Worm (Caenorhabditis elegans) whole organism, L1 larva: Measurements from ENCODE around the gene elo-6.

ENCODE experiments used
- C04F5.9 ChIP-seq: sonication (generic microtip); optimal IDR thresholded peaks from 2 replicates; lab custom pipeline; 2016; ENCODE audit warnings: missing genetic modification characterization, missing compliant biosample characterization
- F16B12.6 ChIP-seq: fragments of 150-350 bp; optimal IDR thresholded peaks from 2 replicates; lab custom pipeline; 2014; ENCODE audit warnings: missing biosample characterization, missing genetic modification characterization
- blmp-1 ChIP-seq: fragments of 150-350 bp; optimal IDR thresholded peaks from 2 replicates; lab custom pipeline; 2014; ENCODE audit warnings: missing biosample characterization, missing genetic modification characterization
- ceh-63 ChIP-seq: fragments of 200-800 bp; sonication (Bioruptor generic); optimal IDR thresholded peaks from 2 replicates; lab custom pipeline; 2018; ENCODE audit warnings: mild to moderate bottlenecking, missing genetic modification characterization, missing compliant biosample characterization
- ceh-8 ChIP-seq: fragments of 200-800 bp; sonication (Bioruptor generic); optimal IDR thresholded peaks from 2 replicates; lab custom pipeline; 2018; ENCODE audit warnings: mild to moderate bottlenecking, missing genetic modification characterization, moderate library complexity, missing compliant biosample characterization
- ceh-88 ChIP-seq: fragments of 200-800 bp; sonication (Bioruptor generic); IDR thresholded peaks from 2 replicates; pipeline ENCODE4 v1.3.6; 2022; ENCODE audit warnings: missing genetic modification characterization, missing compliant biosample characterization
- ceh-90 ChIP-seq: sonication (generic microtip); optimal IDR thresholded peaks from 2 replicates; lab custom pipeline; 2016; ENCODE audit warnings: missing genetic modification characterization, missing compliant biosample characterization
- ces-1 ChIP-seq: fragments of 150-350 bp; optimal IDR thresholded peaks from 2 replicates; lab custom pipeline; 2014; ENCODE audit warnings: missing biosample characterization, missing genetic modification reagents, missing genetic modification characterization
- dpl-1 ChIP-seq, 3 experiments: fragments of 150-350 bp in 2 of 3; sonication (generic microtip) in 1 of 3; optimal IDR thresholded peaks; 2 replicates each; lab custom pipeline; 2014 to 2017; ENCODE audit warnings: missing biosample characterization in 3 of 3, missing genetic modification characterization in 3 of 3, missing genetic modification reagents in 3 of 3
- dsc-1 ChIP-seq: sonication (generic microtip); optimal IDR thresholded peaks from 2 replicates; lab custom pipeline; 2016; ENCODE audit warnings: mild to moderate bottlenecking, missing genetic modification characterization, missing compliant biosample characterization
- elt-2 ChIP-seq: sonication (generic microtip); optimal IDR thresholded peaks from 2 replicates; lab custom pipeline; 2016; ENCODE audit warnings: missing genetic modification characterization, mild to moderate bottlenecking, inconsistent platforms, missing compliant biosample characterization, missing genetic modification reagents
- elt-3 ChIP-seq, 6 experiments: fragments of 150-350 bp in 1 of 6; sonication (generic microtip); optimal IDR thresholded peaks; 2 replicates each; lab custom pipeline; 2017 to 2018; ENCODE audit warnings: missing biosample characterization in 6 of 6, missing genetic modification characterization in 6 of 6, inconsistent platforms in 1 of 6
- ets-5 ChIP-seq: fragments of 200-800 bp; sonication (Bioruptor generic); IDR thresholded peaks from 2 replicates; pipeline ENCODE4 v1.3.6; 2022; ENCODE audit warnings: missing genetic modification characterization, missing compliant biosample characterization
- fkh-8 ChIP-seq: sonication (generic microtip); optimal IDR thresholded peaks from 2 replicates; lab custom pipeline; 2016; ENCODE audit warnings: mild to moderate bottlenecking, missing genetic modification characterization, missing compliant biosample characterization
- fos-1 ChIP-seq: fragments of 150-350 bp; optimal IDR thresholded peaks from 2 replicates; lab custom pipeline; 2014; ENCODE audit warnings: missing biosample characterization, missing genetic modification characterization
- grh-1 ChIP-seq: fragments of 200-800 bp; sonication (Bioruptor generic); IDR thresholded peaks from 2 replicates; pipeline ENCODE4 v1.3.6; 2022; ENCODE audit warnings: missing genetic modification reagents, missing genetic modification characterization, missing compliant biosample characterization
- hpl-2 ChIP-seq: fragments of 150-350 bp; optimal IDR thresholded peaks from 2 replicates; lab custom pipeline; 2014; ENCODE audit warnings: missing biosample characterization, missing genetic modification reagents, missing genetic modification characterization
- irx-1 ChIP-seq: sonication (generic microtip); optimal IDR thresholded peaks from 2 replicates; lab custom pipeline; 2016; ENCODE audit warnings: missing genetic modification characterization, missing compliant biosample characterization
- isw-1 ChIP-seq: fragments of 200-800 bp; sonication (Bioruptor generic); IDR thresholded peaks from 2 replicates; pipeline ENCODE4 v1.3.6; 2022; ENCODE audit warnings: missing genetic modification characterization, missing compliant biosample characterization
- jun-1 ChIP-seq: fragments of 150-350 bp; optimal IDR thresholded peaks from 2 replicates; lab custom pipeline; 2014; ENCODE audit warnings: missing biosample characterization, missing genetic modification reagents, missing genetic modification characterization
- lin-13 ChIP-seq: fragments of 150-350 bp; optimal IDR thresholded peaks from 2 replicates; lab custom pipeline; 2014; ENCODE audit warnings: missing biosample characterization, missing genetic modification reagents, missing genetic modification characterization
- lin-39 ChIP-seq: fragments of 150-350 bp; optimal IDR thresholded peaks from 2 replicates; lab custom pipeline; 2014; ENCODE audit warnings: missing biosample characterization, missing genetic modification reagents, missing genetic modification characterization
- lsy-2 ChIP-seq, 2 experiments: fragments of 150-350 bp; optimal IDR thresholded peaks; 2 replicates each; lab custom pipeline; 2014; ENCODE audit warnings: missing biosample characterization in 2 of 2, missing genetic modification characterization in 2 of 2
- nhr-11 ChIP-seq: fragments of 150-350 bp; optimal IDR thresholded peaks from 2 replicates; lab custom pipeline; 2014; ENCODE audit warnings: missing biosample characterization, missing genetic modification characterization
- nhr-12 ChIP-seq: sonication (generic microtip); optimal IDR thresholded peaks from 2 replicates; lab custom pipeline; 2017; ENCODE audit warnings: missing biosample characterization, missing genetic modification characterization
- nhr-20 ChIP-seq: sonication (generic microtip); optimal IDR thresholded peaks from 2 replicates; lab custom pipeline; 2016; ENCODE audit warnings: mild to moderate bottlenecking, missing genetic modification characterization, missing compliant biosample characterization
- nhr-71 ChIP-seq: sonication (generic microtip); optimal IDR thresholded peaks from 2 replicates; lab custom pipeline; 2016; ENCODE audit warnings: mild to moderate bottlenecking, missing genetic modification characterization, moderate library complexity, missing compliant biosample characterization
- nhr-85 ChIP-seq: sonication (generic microtip); peaks from one replicate; lab custom pipeline; 2016; ENCODE audit warnings: missing genetic modification characterization, inconsistent platforms, missing compliant biosample characterization
- pax-3 ChIP-seq: fragments of 200-800 bp; sonication (Bioruptor generic); optimal IDR thresholded peaks from 2 replicates; lab custom pipeline; 2018; ENCODE audit warnings: mild to moderate bottlenecking, missing genetic modification characterization, moderate library complexity, missing compliant biosample characterization
- sox-4 ChIP-seq: sonication (generic microtip); optimal IDR thresholded peaks from 2 replicates; lab custom pipeline; 2016; ENCODE audit warnings: missing genetic modification characterization, missing compliant biosample characterization
- sptf-1 ChIP-seq: fragments of 150-350 bp; optimal IDR thresholded peaks from 2 replicates; lab custom pipeline; 2014; ENCODE audit warnings: missing biosample characterization, missing genetic modification characterization
- sup-37 ChIP-seq: fragments of 200-800 bp; sonication (Bioruptor generic); optimal IDR thresholded peaks from 2 replicates; lab custom pipeline; 2018; ENCODE audit warnings: mild to moderate bottlenecking, missing genetic modification characterization, missing compliant biosample characterization
- tbx-2 ChIP-seq: sonication (generic microtip); optimal IDR thresholded peaks from 2 replicates; lab custom pipeline; 2016; ENCODE audit warnings: missing genetic modification characterization, missing compliant biosample characterization
- unc-130 ChIP-seq: fragments of 150-350 bp; optimal IDR thresholded peaks from 2 replicates; lab custom pipeline; 2017; ENCODE audit warnings: missing biosample characterization, missing genetic modification characterization, inconsistent platforms
- unc-98 ChIP-seq: fragments of 200-800 bp; sonication (Bioruptor generic); IDR thresholded peaks from 2 replicates; pipeline ENCODE4 v1.3.6; 2022; ENCODE audit warnings: missing genetic modification characterization, missing compliant biosample characterization
- xbp-1 ChIP-seq: sonication (generic microtip); optimal IDR thresholded peaks from 2 replicates; lab custom pipeline; 2016; ENCODE audit warnings: missing genetic modification characterization, missing compliant biosample characterization
- zag-1 ChIP-seq: fragments of 150-350 bp; optimal IDR thresholded peaks from 2 replicates; lab custom pipeline; 2014; ENCODE audit warnings: missing biosample characterization, missing genetic modification characterization
- zip-4 ChIP-seq: fragments of 200-800 bp; sonication (Bioruptor generic); optimal IDR thresholded peaks from 2 replicates; lab custom pipeline; 2018; ENCODE audit warnings: mild to moderate bottlenecking, missing genetic modification characterization, moderate library complexity, missing compliant biosample characterization
- ztf-4 ChIP-seq: fragments of 150-350 bp; optimal IDR thresholded peaks from 2 replicates; lab custom pipeline; 2014; ENCODE audit warnings: missing biosample characterization, missing genetic modification characterization

elo-6 gene

ce11 chrIV:5415696-5416095, 27.3 kb upstream of the elo-6 start, which contains the start of gene spp-7:
Gene spp-7, minus strand, starts transcription at chrIV:5415796.
- no peak for TF ChIP-seq lin-39 (tag; lab: Kevin White, UChicago)
- no peak for TF ChIP-seq ztf-4
- no peak for TF ChIP-seq unc-130 (tag; lab: Kevin White, UChicago)
- no peak for TF ChIP-seq elt-2 (tag; lab: Kevin White, UChicago)
- TF ChIP-seq fos-1 (tag; lab: Kevin White, UChicago) = no peak
- TF ChIP-seq ces-1 (GFP tag; lab: Kevin White, UChicago) = no peak
- no peak for TF ChIP-seq lsy-2 (tag; optimal IDR thresholded peaks at IDR 0.05; lab: Kevin White, UChicago)
- TF ChIP-seq ceh-8 (GFP tag; lab: Kevin White, UChicago) = no peak
- no peak for TF ChIP-seq C04F5.9 (tag; lab: Kevin White, UChicago)
- no peak for TF ChIP-seq dsc-1 (tag; lab: Kevin White, UChicago)
- TF ChIP-seq, all 84 proteins: peak for 0

- TF ChIP-seq nhr-20 = no peak
- TF ChIP-seq blmp-1 = no peak
- no peak for TF ChIP-seq nhr-85 (tag; lab: Kevin White, UChicago)
- no peak for TF ChIP-seq sox-4 (tag; lab: Kevin White, UChicago)
- TF ChIP-seq isw-1 (GFP tag; lab: Robert Waterston, UW) = no peak
- TF ChIP-seq irx-1 (tag; lab: Kevin White, UChicago) = no peak
- no peak for TF ChIP-seq fos-1 (tag; lab: Kevin White, UChicago)
- TF ChIP-seq hpl-2 (GFP tag; lab: Kevin White, UChicago) = no peak
- TF ChIP-seq C04F5.9 (tag; lab: Kevin White, UChicago) = no peak
- no peak for TF ChIP-seq zip-4
- TF ChIP-seq sup-37 (GFP tag; lab: Kevin White, UChicago) = no peak
- TF ChIP-seq sptf-1 (tag; lab: Kevin White, UChicago) = no peak
- TF ChIP-seq ceh-63 (GFP tag; lab: Kevin White, UChicago) = no peak
- TF ChIP-seq jun-1 = no peak
- no peak for TF ChIP-seq ztf-4
- no peak for TF ChIP-seq unc-98
- no peak for TF ChIP-seq zag-1
- TF ChIP-seq nhr-12 (tag; lab: Kevin White, UChicago) = no peak
- TF ChIP-seq pax-3 (tag; lab: Kevin White, UChicago) = no peak
Measured at ce11 chrIV:5411641-5412337, 23.4 kb upstream of the elo-6 start, which contains the start of gene ZK616.8. Gene ZK616.8, minus strand, starts transcription at chrIV:5412193.

DNA sequence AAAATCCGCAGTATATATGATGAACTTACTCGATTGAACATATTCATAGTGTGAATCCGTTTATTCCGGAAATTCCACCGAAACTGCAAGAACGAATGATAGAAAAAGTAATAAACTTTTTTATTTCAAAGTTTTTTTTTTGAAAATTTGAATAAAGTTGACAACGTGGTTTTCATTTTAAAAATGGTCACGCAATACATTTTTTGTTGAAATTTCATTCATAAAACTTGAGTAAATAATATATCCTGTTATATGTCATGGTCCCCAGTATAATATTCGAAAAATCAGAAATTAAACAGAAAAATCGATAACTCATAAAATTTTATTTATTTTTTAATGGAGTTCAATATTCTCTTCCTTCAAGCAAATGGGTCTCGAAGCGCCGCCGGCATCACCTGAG, 22.8 kb upstream of the elo-6 start, which contains the start of gene ZK616.65:
TSS of gene ZK616.65 (minus strand) at position 101 of the 400 bp plus-strand sequence.
- no peak for TF ChIP-seq unc-130 (tag; lab: Kevin White, UChicago)
- no peak for TF ChIP-seq ztf-4
- TF ChIP-seq unc-98 = no peak
- TF ChIP-seq ceh-90 (tag; lab: Kevin White, UChicago) = no peak
- TF ChIP-seq tbx-2 (tag; lab: Kevin White, UChicago) = no peak
- no peak for TF ChIP-seq nhr-11 (tag; lab: Kevin White, UChicago)
- no peak for TF ChIP-seq isw-1 (GFP tag; lab: Robert Waterston, UW)
- no peak for TF ChIP-seq lin-13 (GFP tag; lab: Kevin White, UChicago)
- no peak for TF ChIP-seq ceh-88 (GFP tag; lab: Robert Waterston, UW)
- no peak for TF ChIP-seq elt-3 (tag; optimal IDR thresholded peaks at IDR 0.05; lab: Kevin White, UChicago)

ce11 chrIV:5409112-5409511, 20.8 kb upstream of the elo-6 start:
- TF ChIP-seq ets-5 (GFP tag; lab: Robert Waterston, UW) (no peak), F16B12.6 (tag; lab: Kevin White, UChicago) (no peak), zag-1 (no peak), hpl-2 (GFP tag; lab: Kevin White, UChicago) (no peak), fkh-8 (tag; lab: Kevin White, UChicago) (no peak), ceh-90 (tag; lab: Kevin White, UChicago) (no peak), dpl-1 (GFP tag; optimal IDR thresholded peaks at IDR 0.05; lab: Kevin White, UChicago) (no peak), xbp-1 (tag; lab: Kevin White, UChicago) (no peak), grh-1 (no peak), nhr-71 (tag; lab: Kevin White, UChicago) (no peak)
